Fruit fly (Drosophila melanogaster) S2 (cell line): ENCODE results near the gene CG8420.

Experiments
- CG8478 ChIP-seq: fragments of >200 bp; optimal IDR thresholded peaks from 2 replicates; lab custom pipeline; 2018
- CTCF ChIP-seq, 2 experiments: fragments of >200 bp; optimal IDR thresholded peaks; 2 replicates each; lab custom pipeline; 2018

- no peak for TF ChIP-seq CG8478 (lab: Kevin White, UChicago)
- TF ChIP-seq CTCF (optimal IDR thresholded peaks at IDR 0.05; lab: Kevin White, UChicago) = no peak
Measured at dm6 chr3R:9215551-9215950, 30.9 kb upstream of the CG8420 start.
